Fruit fly (Drosophila melanogaster): ENCODE results near the gene CG33635.

Gene CG33635

DNA sequence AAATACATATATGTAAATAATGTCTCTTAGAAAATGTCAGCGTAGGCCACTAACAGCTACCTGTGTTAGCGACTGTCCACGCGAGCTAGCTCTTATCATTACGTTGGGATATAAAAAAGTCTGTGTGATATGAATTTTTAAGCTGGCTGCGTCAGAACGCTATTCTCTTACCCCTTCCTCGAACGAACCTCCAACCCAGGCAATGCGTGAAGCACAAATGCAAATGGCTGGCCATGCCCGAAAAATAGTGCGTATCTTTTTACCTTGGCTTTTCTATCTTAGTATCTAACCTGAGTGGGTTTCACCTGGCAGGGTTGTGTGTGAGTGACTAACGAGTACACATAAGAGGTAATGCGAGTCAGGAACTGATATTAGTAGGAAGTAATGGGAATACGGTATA, 4.8 kb upstream of the CG33635 start:
- TF ChIP-seq amos (GFP tag; IDR thresholded peaks at IDR 0.05; ENCODE audit: partially characterized antibody) (no peak), sug (tag; optimal IDR thresholded peaks at IDR 0.05) (peak; percentile 29), Med (GFP tag) (peak; percentile 74), CG8290 (GFP tag; optimal IDR thresholded peaks at IDR 0.05) (no peak), CG8290 (tag; optimal IDR thresholded peaks at IDR 0.05) (peak in 1 of 2 experiments; percentile 30), ERR (GFP tag; optimal IDR thresholded peaks at IDR 0.05) (no peak), CG31365 (tag; optimal IDR thresholded peaks at IDR 0.05) (no peak), CG4707 (GFP tag; optimal IDR thresholded peaks at IDR 0.05) (no peak), Mrtf (GFP tag; IDR thresholded peaks at IDR 0.05) (no peak), CG12391 (tag; optimal IDR thresholded peaks at IDR 0.05) (no peak), Sox100B (GFP tag; optimal IDR thresholded peaks at IDR 0.05) (no peak), CG11093 (GFP tag; IDR thresholded peaks at IDR 0.05) (no peak), sens (GFP tag) (no peak), kni (GFP tag; optimal IDR thresholded peaks at IDR 0.05) (peak; percentile 64), CG4360 (GFP tag; IDR thresholded peaks at IDR 0.05) (no peak), CG10959 (GFP tag; IDR thresholded peaks at IDR 0.05) (no peak), vnd (GFP tag; IDR thresholded peaks at IDR 0.05; ENCODE audit: partially characterized antibody) (no peak), Max (GFP tag; optimal IDR thresholded peaks at IDR 0.05) (no peak), exex (tag; optimal IDR thresholded peaks at IDR 0.05) (peak; percentile 16), ash1 (GFP tag; optimal IDR thresholded peaks at IDR 0.05) (peak; percentile 63), wor (GFP tag; IDR thresholded peaks at IDR 0.05) (no peak), mirr (GFP tag; optimal IDR thresholded peaks at IDR 0.05) (peak; percentile 66), Antp (GFP tag; optimal IDR thresholded peaks at IDR 0.05) (no peak), CG8281 (tag; optimal IDR thresholded peaks at IDR 0.05) (no peak), CG12769 (tag; optimal IDR thresholded peaks at IDR 0.05) (peak; percentile 3), unpg (GFP tag; optimal IDR thresholded peaks at IDR 0.05) (no peak), CG13624 (GFP tag; optimal IDR thresholded peaks at IDR 0.05) (no peak)

DNA sequence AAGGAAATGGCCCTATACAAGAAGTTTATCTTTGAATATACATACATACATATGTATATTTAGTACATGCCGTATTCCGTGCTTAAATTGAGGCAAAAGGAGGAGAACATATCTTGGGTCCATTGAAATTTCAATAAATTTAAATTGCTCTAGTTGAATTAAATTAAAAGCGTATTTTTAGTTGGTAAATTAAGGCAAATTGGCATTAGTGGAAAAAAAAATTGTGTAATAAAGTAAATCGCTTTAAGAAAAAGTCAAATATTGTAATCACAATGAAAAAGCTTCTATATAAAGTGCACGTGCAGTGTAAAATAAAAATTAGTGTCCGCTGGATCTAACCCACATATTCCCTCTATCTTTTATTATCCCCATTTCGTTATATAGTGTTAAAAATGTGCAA, 3.7 kb upstream of the CG33635 start:
- peak; percentile 2 for TF ChIP-seq Sox102F (GFP tag; optimal IDR thresholded peaks at IDR 0.05)
- peak; percentile 59 for TF ChIP-seq D19A (tag; optimal IDR thresholded peaks at IDR 0.05)
- no peak for TF ChIP-seq inv (GFP tag; IDR thresholded peaks at IDR 0.05; ENCODE audit: partially characterized antibody)
- TF ChIP-seq nmo (GFP tag; optimal IDR thresholded peaks at IDR 0.05) = peak; percentile 2
- no peak for TF ChIP-seq Dip3 (GFP tag; optimal IDR thresholded peaks at IDR 0.05)
- TF ChIP-seq CG18262 (tag; optimal IDR thresholded peaks at IDR 0.05) = peak; percentile 14
- TF ChIP-seq dmrt11E (tag; optimal IDR thresholded peaks at IDR 0.05) = peak; percentile 11
- TF ChIP-seq gem (tag; optimal IDR thresholded peaks at IDR 0.05) = peak; percentile 35
- TF ChIP-seq CG17385 (GFP tag; optimal IDR thresholded peaks at IDR 0.05) = no peak
- TF ChIP-seq eve (GFP tag; optimal IDR thresholded peaks at IDR 0.05) = peak in 1 of 2 experiments; percentile 69

DNA sequence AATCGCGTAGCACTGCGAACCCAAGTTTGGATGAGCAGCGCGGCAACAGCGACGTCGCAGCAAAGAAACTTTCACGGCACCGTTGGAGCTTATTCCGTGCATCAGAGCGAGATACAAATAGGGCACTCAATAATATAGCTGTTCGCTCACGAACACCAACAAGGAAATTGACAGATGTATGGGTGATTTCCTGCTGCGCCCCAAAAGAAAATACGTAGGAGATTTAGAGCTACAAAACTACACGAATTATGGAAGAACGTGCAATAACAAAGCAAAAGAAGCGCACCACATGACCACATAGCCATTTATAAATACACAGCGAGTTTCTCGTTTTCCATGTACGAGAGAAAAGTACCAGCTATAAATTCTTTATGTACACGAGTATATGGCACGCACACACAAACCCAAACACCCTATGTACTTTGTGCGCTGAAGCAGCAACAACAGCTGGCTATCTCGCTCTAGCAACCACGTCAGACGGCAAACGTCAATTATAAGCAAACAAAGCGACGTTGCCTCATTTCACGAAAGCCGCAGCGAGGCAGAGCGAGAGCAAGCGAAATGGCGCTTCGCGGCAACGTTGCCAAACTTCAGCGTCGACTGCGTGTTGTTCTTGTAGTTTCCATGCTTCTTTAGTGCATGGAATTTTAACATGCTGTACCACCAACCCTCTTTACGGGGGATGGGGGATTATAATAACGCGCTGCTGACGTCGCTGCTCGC, 3.1 kb upstream of the CG33635 start:
- TF ChIP-seq Dp (GFP tag; optimal IDR thresholded peaks at IDR 0.05) = no peak
- peak; percentile 14 for TF ChIP-seq CG13296 (GFP tag; optimal IDR thresholded peaks at IDR 0.05)
- no peak for TF ChIP-seq grn (GFP tag; optimal IDR thresholded peaks at IDR 0.05)
- TF ChIP-seq CG14014 (GFP tag; IDR thresholded peaks at IDR 0.05) = no peak
- TF ChIP-seq psq (GFP tag; optimal IDR thresholded peaks at IDR 0.05) = peak; percentile 57
- TF ChIP-seq CG10959 (GFP tag; IDR thresholded peaks at IDR 0.05) = no peak
- no peak for TF ChIP-seq Optix (GFP tag; IDR thresholded peaks at IDR 0.05)
- TF ChIP-seq Fer1 (GFP tag; optimal IDR thresholded peaks at IDR 0.05) = peak; percentile 52
- peak; percentile 14 for TF ChIP-seq Side (GFP tag; optimal IDR thresholded peaks at IDR 0.05)
- no peak for TF ChIP-seq CG5953 (GFP tag; IDR thresholded peaks at IDR 0.05)
- peak; percentile 63 for TF ChIP-seq cad (GFP tag; optimal IDR thresholded peaks at IDR 0.05)
- no peak for TF ChIP-seq CG9609 (GFP tag; optimal IDR thresholded peaks at IDR 0.05)
- peak in 1 of 2 experiments; percentile 8 for TF ChIP-seq bsh (GFP tag; optimal IDR thresholded peaks at IDR 0.05)
- TF ChIP-seq NFAT (GFP tag; IDR thresholded peaks at IDR 0.05) = no peak
- no peak for TF ChIP-seq inv (GFP tag; IDR thresholded peaks at IDR 0.05; ENCODE audit: partially characterized antibody)
